Worm (Caenorhabditis elegans) whole organism, early embryonic: ENCODE data around the gene K10B2.4.

Experiments used
- B0310.2 ChIP-seq: sonication (generic microtip); optimal IDR thresholded peaks from 2 replicates; lab custom pipeline; 2016; ENCODE audit warnings: mild to moderate bottlenecking, missing genetic modification characterization, missing compliant biosample characterization
- F13C5.2 ChIP-seq: sonication (generic microtip); optimal IDR thresholded peaks from 2 replicates; lab custom pipeline; 2017; ENCODE audit warnings: mild to moderate bottlenecking, missing genetic modification characterization, inconsistent platforms, missing compliant biosample characterization
- aly-1 ChIP-seq: sonication (generic microtip); optimal IDR thresholded peaks from 2 replicates; lab custom pipeline; 2016; ENCODE audit warnings: missing genetic modification characterization, missing compliant biosample characterization
- ama-1 ChIP-seq: fragments of 150-350 bp; optimal IDR thresholded peaks from 2 replicates; lab custom pipeline; 2014
- ceh-13 ChIP-seq: fragments of 200-800 bp; sonication (Bioruptor generic); optimal IDR thresholded peaks from 2 replicates; lab custom pipeline; 2018; ENCODE audit warnings: mild to moderate bottlenecking, missing genetic modification characterization, missing compliant biosample characterization
- ets-7 ChIP-seq: sonication (generic microtip); optimal IDR thresholded peaks from 2 replicates; lab custom pipeline; 2016; ENCODE audit warnings: missing genotype, missing genetic modification characterization, missing compliant biosample characterization
- hmg-4 ChIP-seq: fragments of 200-800 bp; sonication (Bioruptor generic); optimal IDR thresholded peaks from 2 replicates; lab custom pipeline; 2018; ENCODE audit warnings: mild to moderate bottlenecking, missing genetic modification characterization, missing compliant biosample characterization
- hnd-1 ChIP-seq: sonication (generic microtip); optimal IDR thresholded peaks from 2 replicates; lab custom pipeline; 2016; ENCODE audit warnings: missing genetic modification characterization, missing compliant biosample characterization
- sea-1 ChIP-seq: fragments of 200-800 bp; sonication (Bioruptor generic); conservative IDR thresholded peaks from 2 replicates; pipeline ENCODE4 v1.3.6; 2022; ENCODE audit warnings: missing genetic modification characterization, missing compliant biosample characterization
- tbx-11 ChIP-seq: fragments of 200-800 bp; sonication (Bioruptor generic); IDR thresholded peaks from 2 replicates; pipeline ENCODE4 v1.3.6; 2022; ENCODE audit warnings: missing genetic modification characterization, missing compliant biosample characterization

- no peak for TF ChIP-seq ama-1 (lab: Kevin White, UChicago)
- TF ChIP-seq hnd-1 (tag; lab: Kevin White, UChicago): no peak
- TF ChIP-seq hmg-4: no peak
- TF ChIP-seq ceh-13 (GFP tag; lab: Kevin White, UChicago): no peak
- no peak for TF ChIP-seq sea-1 (GFP tag; lab: Robert Waterston, UW)
- TF ChIP-seq ets-7 (tag; lab: Kevin White, UChicago): no peak
- TF ChIP-seq B0310.2: no peak
- TF ChIP-seq aly-1: no peak
- no peak for TF ChIP-seq F13C5.2 (tag; lab: Kevin White, UChicago)
- TF ChIP-seq tbx-11 (GFP tag; lab: Robert Waterston, UW): no peak
Observed at ce11 chrII:6328672-6329071, 32.1 kb downstream of the K10B2.4 start.
